Fruit fly (Drosophila melanogaster) whole organism, wandering third instar larva: ENCODE data around the gene Ugt303A1.
A peak's percentile ranks its signal among the peaks of the same experiment; 100 is the strongest.

Source experiments
- Abd-B ChIP-seq: fragments of >200 bp; optimal IDR thresholded peaks from 2 replicates; lab custom pipeline; 2017; ENCODE audit warnings: missing biosample characterization, missing genetic modification characterization
- CG9705 ChIP-seq: fragments of 200-800 bp; sonication (Bioruptor generic); optimal IDR thresholded peaks from 2 replicates; lab custom pipeline; 2018; ENCODE audit warnings: missing biosample characterization, mild to moderate bottlenecking, missing genetic modification characterization
- Hr83 ChIP-seq: fragments of 200-300 bp; sonication (Bioruptor generic); optimal IDR thresholded peaks from 2 replicates; lab custom pipeline; 2016; ENCODE audit warnings: missing biosample characterization, mild to moderate bottlenecking, missing genetic modification characterization, moderate library complexity; ENCODE audit not compliant: poor library complexity, severe bottlenecking
- N ChIP-seq: fragments of >200 bp; optimal IDR thresholded peaks from 2 replicates; lab custom pipeline; 2018; ENCODE audit warnings: missing biosample characterization, missing external identifiers, missing genetic modification characterization
- OdsH ChIP-seq: fragments of 200-800 bp; sonication (Bioruptor generic); optimal IDR thresholded peaks from 2 replicates; lab custom pipeline; 2016; ENCODE audit warnings: missing biosample characterization, mild to moderate bottlenecking, missing genetic modification characterization
- Rel ChIP-seq, 2 experiments: fragments of 200-800 bp; sonication (Bioruptor generic) in 1 of 2; optimal IDR thresholded peaks; 2 replicates in 1 of 2; 3 replicates in 1 of 2; lab custom pipeline; 2016 to 2019; ENCODE audit warnings: mild to moderate bottlenecking in 2 of 2, missing biosample characterization in 2 of 2, missing genetic modification characterization in 2 of 2, moderate library complexity in 1 of 2
- br ChIP-seq: fragments of 200-800 bp; sonication (Bioruptor generic); optimal IDR thresholded peaks from 2 replicates; lab custom pipeline; 2016; ENCODE audit warnings: missing biosample characterization, missing genetic modification characterization
- dmrt93B ChIP-seq: fragments of 200-800 bp; sonication (Bioruptor generic); optimal IDR thresholded peaks from 2 replicates; lab custom pipeline; 2018; ENCODE audit warnings: missing biosample characterization, mild to moderate bottlenecking, missing genetic modification characterization
- h ChIP-seq: fragments of 200-800 bp; sonication (Bioruptor generic); optimal IDR thresholded peaks from 3 replicates; lab custom pipeline; 2016; ENCODE audit warnings: missing biosample characterization, mild to moderate bottlenecking, missing genetic modification characterization
- rgr ChIP-seq: fragments of 200-800 bp; sonication (Bioruptor generic); optimal IDR thresholded peaks from 3 replicates; lab custom pipeline; 2016; ENCODE audit warnings: missing biosample characterization, mild to moderate bottlenecking, missing genetic modification characterization

- TF ChIP-seq Hr83 (GFP tag; lab: Kevin White, UChicago) (no peak), h (GFP tag; lab: Kevin White, UChicago) (peak; percentile 36), N (GFP tag; lab: Kevin White, UChicago) (no peak), rgr (GFP tag; lab: Kevin White, UChicago) (no peak), Rel (GFP tag; optimal IDR thresholded peaks at IDR 0.05; lab: Kevin White, UChicago) (no peak), Rel (tag; optimal IDR thresholded peaks at IDR 0.05; lab: Kevin White, UChicago) (peak; percentile 47), dmrt93B (GFP tag; lab: Kevin White, UChicago) (no peak), Abd-B (GFP tag; lab: Kevin White, UChicago) (no peak), CG9705 (GFP tag; lab: Kevin White, UChicago) (no peak), br (no peak), OdsH (no peak)
Measured at dm6 chr3R:11199227-11199835, 24.0 kb downstream of the Ugt303A1 start.
